Fruit fly (Drosophila melanogaster) whole organism, embryonic: ENCODE measurements around the gene CG7298.

Source experiments
- Atf-2 ChIP-seq: fragments of 200-800 bp; sonication (Bioruptor generic); optimal IDR thresholded peaks from 2 replicates; lab custom pipeline; 2016; ENCODE audit warnings: missing biosample characterization, missing genetic modification characterization
- CG10543 ChIP-seq: fragments of 200-800 bp; sonication (Bioruptor generic); optimal IDR thresholded peaks from 3 replicates; lab custom pipeline; 2017; ENCODE audit warnings: missing biosample characterization, mild to moderate bottlenecking, missing genetic modification characterization, moderate library complexity
- CG11085 ChIP-seq: fragments of 200-800 bp; sonication (Bioruptor generic); IDR thresholded peaks from 2 replicates; pipeline ENCODE4 v1.3.6; 2022; ENCODE audit warnings: missing biosample characterization, missing genetic modification characterization
- CG11247 ChIP-seq: fragments of 200-800 bp; sonication (Bioruptor generic); IDR thresholded peaks from 2 replicates; pipeline ENCODE4 v1.3.6; 2022; ENCODE audit warnings: missing biosample characterization, missing genetic modification characterization
- CG11723 ChIP-seq: fragments of 200-800 bp; sonication (Bioruptor generic); optimal IDR thresholded peaks from 2 replicates; lab custom pipeline; 2017; ENCODE audit warnings: missing biosample characterization, mild to moderate bottlenecking, missing genetic modification characterization
- CG14667 ChIP-seq: fragments of 200-800 bp; sonication (Bioruptor generic); IDR thresholded peaks from 2 replicates; pipeline ENCODE4 v1.3.6; 2022; ENCODE audit warnings: missing biosample characterization, missing genetic modification characterization
- CG14710 ChIP-seq: fragments of 200-800 bp; sonication (Bioruptor generic); optimal IDR thresholded peaks from 3 replicates; lab custom pipeline; 2019; ENCODE audit warnings: missing biosample characterization, mild to moderate bottlenecking, missing genetic modification characterization, moderate library complexity
- CG14860 ChIP-seq: fragments of 200-800 bp; sonication (Bioruptor generic); IDR thresholded peaks from 3 replicates; pipeline ENCODE4 v1.3.6; 2022; ENCODE audit warnings: missing biosample characterization, missing genetic modification characterization; ENCODE audit not compliant: partially characterized antibody
- CG15011 ChIP-seq: fragments of 200-800 bp; sonication (Bioruptor generic); optimal IDR thresholded peaks from 3 replicates; lab custom pipeline; 2018; ENCODE audit warnings: missing biosample characterization, mild to moderate bottlenecking, missing genetic modification characterization
- CG1529 ChIP-seq: fragments of 200-800 bp; sonication (Bioruptor generic); optimal IDR thresholded peaks from 3 replicates; lab custom pipeline; 2018; ENCODE audit warnings: missing biosample characterization, missing genetic modification characterization
- CG17328 ChIP-seq: fragments of 200-800 bp; sonication (Bioruptor generic); IDR thresholded peaks from 2 replicates; pipeline ENCODE4 v1.3.6; 2022; ENCODE audit warnings: missing biosample characterization, missing genetic modification characterization
- CG31365 ChIP-seq: fragments of 200-800 bp; sonication (Bioruptor generic); optimal IDR thresholded peaks from 2 replicates; lab custom pipeline; 2018; ENCODE audit warnings: missing biosample characterization, mild to moderate bottlenecking, missing genetic modification characterization
- CG32532 ChIP-seq: fragments of 200-800 bp; sonication (Bioruptor generic); IDR thresholded peaks from 2 replicates; pipeline ENCODE4 v1.3.6; 2022; ENCODE audit warnings: missing biosample characterization, missing genetic modification characterization
- CG34422 ChIP-seq: fragments of 200-800 bp; sonication (Bioruptor generic); IDR thresholded peaks from 3 replicates; pipeline ENCODE4 v1.3.6; 2022; ENCODE audit warnings: missing biosample characterization, missing genetic modification characterization
- CG4360 ChIP-seq: fragments of 200-800 bp; sonication (Bioruptor generic); IDR thresholded peaks from 2 replicates; pipeline ENCODE4 v1.3.6; 2022; ENCODE audit warnings: missing biosample characterization, missing genetic modification characterization
- CG9609 ChIP-seq: fragments of 200-800 bp; sonication (Bioruptor generic); optimal IDR thresholded peaks from 3 replicates; lab custom pipeline; 2016; ENCODE audit warnings: missing biosample characterization, missing genetic modification characterization
- CG9727 ChIP-seq: fragments of 200-800 bp; sonication (Bioruptor generic); optimal IDR thresholded peaks from 3 replicates; lab custom pipeline; 2017; ENCODE audit warnings: missing biosample characterization, mild to moderate bottlenecking, missing genetic modification characterization
- Camta ChIP-seq: fragments of 200-800 bp; sonication (Bioruptor generic); optimal IDR thresholded peaks from 2 replicates; lab custom pipeline; 2016; ENCODE audit warnings: missing biosample characterization, missing genetic modification characterization
- Dip2 ChIP-seq: fragments of 200-800 bp; sonication (Bioruptor generic); IDR thresholded peaks from 2 replicates; pipeline ENCODE4 v1.3.6; 2022; ENCODE audit warnings: missing biosample characterization, missing genetic modification characterization
- Hr39 ChIP-seq: fragments of >200 bp; optimal IDR thresholded peaks from 2 replicates; lab custom pipeline; 2017
- Kr ChIP-seq: fragments of 200-800 bp; sonication (Bioruptor generic); optimal IDR thresholded peaks from 2 replicates; lab custom pipeline; 2017; ENCODE audit warnings: missing biosample characterization, mild to moderate bottlenecking, missing genetic modification characterization
- Lpt ChIP-seq: fragments of >200 bp; optimal IDR thresholded peaks from 2 replicates; lab custom pipeline; 2018; ENCODE audit warnings: missing biosample characterization, missing genetic modification characterization
- MESR4 ChIP-seq: fragments of 200-800 bp; sonication (Bioruptor generic); optimal IDR thresholded peaks from 2 replicates; lab custom pipeline; 2018; ENCODE audit warnings: missing biosample characterization, mild to moderate bottlenecking, missing genetic modification characterization, moderate library complexity
- Mrtf ChIP-seq: fragments of 200-800 bp; sonication (Bioruptor generic); IDR thresholded peaks from 3 replicates; pipeline ENCODE4 v1.3.6; 2022; ENCODE audit warnings: missing biosample characterization, missing genetic modification characterization
- Nf-YA ChIP-seq: fragments of 200-800 bp; sonication (Bioruptor generic); IDR thresholded peaks from 2 replicates; pipeline ENCODE4 v1.3.6; 2022; ENCODE audit warnings: missing biosample characterization, missing genetic modification characterization
- Taf1 ChIP-seq: fragments of 200-800 bp; sonication (Bioruptor generic); IDR thresholded peaks from 2 replicates; pipeline ENCODE4 v1.3.6; 2022; ENCODE audit warnings: missing biosample characterization, missing genetic modification characterization
- az2 ChIP-seq: fragments of 200-800 bp; sonication (Bioruptor generic); optimal IDR thresholded peaks from 3 replicates; lab custom pipeline; 2016; ENCODE audit warnings: missing biosample characterization, missing genetic modification characterization
- bigmax ChIP-seq: fragments of 200-800 bp; sonication (Bioruptor generic); optimal IDR thresholded peaks from 2 replicates; lab custom pipeline; 2018; ENCODE audit warnings: missing biosample characterization, mild to moderate bottlenecking, missing genetic modification characterization
- cad ChIP-seq: fragments of >200 bp; optimal IDR thresholded peaks from 2 replicates; lab custom pipeline; 2017; ENCODE audit warnings: missing biosample characterization, missing genetic modification characterization
- crol ChIP-seq: fragments of 200-800 bp; sonication (Bioruptor generic); IDR thresholded peaks from 2 replicates; pipeline ENCODE4 v1.3.6; 2022; ENCODE audit warnings: missing biosample characterization, missing genetic modification characterization
- crp ChIP-seq, 2 experiments: fragments of 200-800 bp; sonication (Bioruptor generic); optimal IDR thresholded peaks; 2 replicates in 1 of 2; 3 replicates in 1 of 2; lab custom pipeline; 2017; ENCODE audit warnings: missing biosample characterization in 2 of 2, missing genetic modification characterization in 2 of 2, mild to moderate bottlenecking in 1 of 2, moderate library complexity in 1 of 2
- dpn ChIP-seq, 2 experiments: fragments of 200-800 bp; sonication (Bioruptor generic); optimal IDR thresholded peaks; 3 replicates each; lab custom pipeline; 2016; ENCODE audit warnings: missing biosample characterization in 2 of 2, missing genetic modification characterization in 2 of 2
- ems ChIP-seq: fragments of 200-800 bp; sonication (Bioruptor generic); optimal IDR thresholded peaks from 3 replicates; lab custom pipeline; 2016; ENCODE audit warnings: missing biosample characterization, missing genetic modification characterization
- eve ChIP-seq, 2 experiments: fragments of >200 bp; optimal IDR thresholded peaks; 2 replicates each; lab custom pipeline; 2017; ENCODE audit warnings: missing biosample characterization in 2 of 2, missing genetic modification characterization in 2 of 2
- fd64A ChIP-seq: fragments of 200-800 bp; sonication (Bioruptor generic); optimal IDR thresholded peaks from 3 replicates; lab custom pipeline; 2018; ENCODE audit warnings: missing biosample characterization, mild to moderate bottlenecking, missing genetic modification characterization
- ken ChIP-seq: fragments of 200-800 bp; sonication (Bioruptor generic); IDR thresholded peaks from 3 replicates; pipeline ENCODE4 v1.3.6; 2022; ENCODE audit warnings: missing biosample characterization, missing genetic modification characterization
- mirr ChIP-seq: fragments of 200-800 bp; sonication (Bioruptor generic); optimal IDR thresholded peaks from 3 replicates; lab custom pipeline; 2018; ENCODE audit warnings: missing biosample characterization, mild to moderate bottlenecking, missing genetic modification characterization
- nom ChIP-seq: fragments of 200-800 bp; sonication (Bioruptor generic); optimal IDR thresholded peaks from 2 replicates; lab custom pipeline; 2017; ENCODE audit warnings: missing biosample characterization, missing genetic modification characterization, mild to moderate bottlenecking, moderate library complexity, missing genetic modification reagents
- odd ChIP-seq: fragments of 200-800 bp; sonication (Bioruptor generic); optimal IDR thresholded peaks from 2 replicates; lab custom pipeline; 2017; ENCODE audit warnings: missing biosample characterization, mild to moderate bottlenecking, missing genetic modification characterization
- psq ChIP-seq: fragments of 200-800 bp; sonication (Bioruptor generic); optimal IDR thresholded peaks from 2 replicates; lab custom pipeline; 2017; ENCODE audit warnings: missing biosample characterization, missing genetic modification characterization
- pum ChIP-seq: fragments of 200-800 bp; sonication (Bioruptor generic); optimal IDR thresholded peaks from 2 replicates; lab custom pipeline; 2016; ENCODE audit warnings: missing biosample characterization, missing genetic modification characterization
- row ChIP-seq: fragments of 200-800 bp; sonication (Bioruptor generic); IDR thresholded peaks from 3 replicates; pipeline ENCODE4 v1.3.6; 2022; ENCODE audit warnings: missing biosample characterization, missing genetic modification characterization
- run ChIP-seq: fragments of 200-800 bp; sonication (Bioruptor generic); optimal IDR thresholded peaks from 3 replicates; lab custom pipeline; 2018; ENCODE audit warnings: missing biosample characterization, mild to moderate bottlenecking, missing genetic modification characterization
- so ChIP-seq: fragments of 200-800 bp; sonication (Bioruptor generic); IDR thresholded peaks from 3 replicates; pipeline ENCODE4 v1.3.6; 2022; ENCODE audit warnings: missing biosample characterization, missing genetic modification characterization
- sqz ChIP-seq: fragments of 200-800 bp; sonication (Bioruptor generic); optimal IDR thresholded peaks from 3 replicates; lab custom pipeline; 2018; ENCODE audit warnings: missing biosample characterization, mild to moderate bottlenecking, missing genetic modification characterization
- stc ChIP-seq: fragments of 200-800 bp; sonication (Bioruptor generic); IDR thresholded peaks from 2 replicates; pipeline ENCODE4 v1.3.6; 2022; ENCODE audit warnings: missing biosample characterization, missing genetic modification characterization
- trem ChIP-seq: fragments of 200-800 bp; optimal IDR thresholded peaks from 3 replicates; lab custom pipeline; 2019; ENCODE audit warnings: missing biosample characterization, mild to moderate bottlenecking, missing genetic modification characterization, moderate library complexity
- unpg ChIP-seq: fragments of 200-800 bp; sonication (Bioruptor generic); optimal IDR thresholded peaks from 3 replicates; lab custom pipeline; 2018; ENCODE audit warnings: missing biosample characterization, mild to moderate bottlenecking, missing genetic modification characterization, moderate library complexity
- z ChIP-seq: fragments of 200-800 bp; sonication (Bioruptor generic); IDR thresholded peaks from 3 replicates; pipeline ENCODE4 v1.3.6; 2022; ENCODE audit warnings: missing biosample characterization, missing genetic modification characterization
- zf30C ChIP-seq: fragments of 200-800 bp; sonication (Bioruptor generic); optimal IDR thresholded peaks from 3 replicates; lab custom pipeline; 2018; ENCODE audit warnings: missing biosample characterization, mild to moderate bottlenecking, missing genetic modification characterization

CG7298 gene

DNA sequence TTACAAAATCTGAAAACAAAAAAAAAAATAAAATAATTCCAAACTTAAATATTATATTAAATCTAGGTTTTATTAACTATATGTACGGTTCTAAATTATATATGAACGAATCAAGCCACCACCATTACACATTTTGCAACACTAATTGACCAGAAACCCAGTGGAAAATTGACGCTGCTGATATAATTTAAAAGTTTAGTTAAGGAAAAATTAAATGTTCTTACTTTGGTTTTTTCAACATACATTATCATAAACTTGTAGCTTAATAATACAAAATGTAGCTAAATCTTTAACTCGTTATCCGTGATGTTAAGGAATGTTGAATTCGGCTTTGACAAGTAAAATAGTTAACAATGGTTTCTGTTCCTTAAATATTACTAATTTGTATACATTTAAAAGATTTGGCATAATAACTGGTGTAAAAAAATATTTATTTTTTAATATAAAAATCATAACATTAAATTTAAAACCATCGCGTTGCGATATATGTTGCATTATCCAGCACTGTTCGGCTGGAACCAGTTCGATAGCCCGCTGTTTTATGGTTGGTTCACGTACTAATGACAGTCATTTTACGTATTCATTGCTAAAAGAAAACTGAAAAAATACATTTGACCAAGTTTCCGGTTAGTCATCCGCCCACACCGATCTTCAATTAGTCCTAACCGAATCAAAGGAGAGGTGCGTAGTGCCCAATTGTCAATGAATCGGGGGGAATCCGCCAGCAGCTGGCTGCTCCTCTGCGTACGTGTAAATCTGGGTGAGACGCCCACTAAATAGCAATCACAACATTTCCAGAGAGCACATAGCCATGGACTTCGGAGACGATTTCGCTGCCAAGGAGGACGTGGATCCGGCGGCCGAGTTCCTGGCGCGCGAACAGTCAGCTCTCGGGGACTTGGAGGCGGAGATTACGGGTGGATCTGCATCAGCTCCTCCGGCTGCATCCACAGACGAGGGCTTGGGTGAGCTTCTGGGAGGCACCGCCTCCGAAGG is 38.8 kb upstream of the CG7298 start (continued):
- TF ChIP-seq CG11247 (GFP tag; lab: Robert Waterston, UW), result peak; percentile 60
- TF ChIP-seq CG11085 (GFP tag; lab: Robert Waterston, UW), result peak; percentile 20
- TF ChIP-seq stc (GFP tag; lab: Robert Waterston, UW), result peak; percentile 59
- TF ChIP-seq nom (GFP tag; lab: Kevin White, UChicago), result no peak
- peak; percentile 27 for TF ChIP-seq az2
- no peak for TF ChIP-seq CG9609
- no peak for TF ChIP-seq odd (GFP tag; lab: Kevin White, UChicago)
- peak; percentile 13 for TF ChIP-seq psq (GFP tag; lab: Kevin White, UChicago)
- TF ChIP-seq CG4360, result no peak
- peak; percentile 59; the same call in 2 of the 3 replicates for TF ChIP-seq ken (GFP tag; lab: Robert Waterston, UW)
- TF ChIP-seq CG10543 (GFP tag; lab: Kevin White, UChicago), result peak; percentile 67
- no peak for TF ChIP-seq Mrtf (GFP tag; lab: Robert Waterston, UW)
- peak; percentile 28 for TF ChIP-seq sqz (GFP tag; lab: Kevin White, UChicago)
- no peak for TF ChIP-seq CG15011
- no peak for TF ChIP-seq Dip2 (GFP tag; lab: Robert Waterston, UW)
- TF ChIP-seq cad, result peak; percentile 28
- TF ChIP-seq z (GFP tag; lab: Robert Waterston, UW), result no peak
- TF ChIP-seq CG9727 (GFP tag; lab: Kevin White, UChicago), result peak; percentile 65
- TF ChIP-seq CG14860 (GFP tag; lab: Robert Waterston, UW), result peak; percentile 58; the same call in 2 of the 3 replicates
- TF ChIP-seq CG14667 (GFP tag; lab: Robert Waterston, UW), result peak; percentile 62
- peak; percentile 87 for TF ChIP-seq row (GFP tag; lab: Robert Waterston, UW)
- TF ChIP-seq ems (GFP tag; lab: Kevin White, UChicago), result peak; percentile 4
- TF ChIP-seq Lpt (GFP tag; lab: Kevin White, UChicago), result no peak
- TF ChIP-seq CG11723 (GFP tag; lab: Kevin White, UChicago), result peak; percentile 6
- no peak for TF ChIP-seq eve (GFP tag; optimal IDR thresholded peaks at IDR 0.05; lab: Kevin White, UChicago)
- TF ChIP-seq Hr39 (lab: Kevin White, UChicago), result no peak
- peak in 1 of 2 experiments; percentile 28 for TF ChIP-seq crp (GFP tag; optimal IDR thresholded peaks at IDR 0.05; lab: Kevin White, UChicago)
- TF ChIP-seq CG32532 (GFP tag; lab: Robert Waterston, UW), result peak; percentile 46
- TF ChIP-seq zf30C (GFP tag; lab: Kevin White, UChicago), result no peak
- TF ChIP-seq run (tag; lab: Kevin White, UChicago), result no peak
- TF ChIP-seq Camta (GFP tag; lab: Kevin White, UChicago), result no peak
- TF ChIP-seq MESR4, result peak; percentile 94
- no peak for TF ChIP-seq pum
- peak in 1 of 2 experiments; percentile 53 for TF ChIP-seq dpn (GFP tag; optimal IDR thresholded peaks at IDR 0.05; lab: Kevin White, UChicago)
- no peak for TF ChIP-seq Kr
- peak; percentile 48 for TF ChIP-seq CG14710 (tag; lab: Kevin White, UChicago)
- peak; percentile 10 for TF ChIP-seq trem (tag; lab: Kevin White, UChicago)
- no peak for TF ChIP-seq bigmax (GFP tag; lab: Kevin White, UChicago)
- TF ChIP-seq CG17328 (GFP tag; lab: Robert Waterston, UW), result peak; percentile 22; the same call in 1 of the 2 replicates
- no peak for TF ChIP-seq fd64A (GFP tag; lab: Kevin White, UChicago)
- TF ChIP-seq mirr (GFP tag; lab: Kevin White, UChicago), result no peak
- peak; percentile 3 for TF ChIP-seq CG1529 (GFP tag; lab: Kevin White, UChicago)
- peak; percentile 80 for TF ChIP-seq CG34422 (GFP tag; lab: Robert Waterston, UW)
- TF ChIP-seq Taf1 (GFP tag; lab: Robert Waterston, UW), result no peak
- TF ChIP-seq Atf-2, result no peak
- no peak for TF ChIP-seq CG31365 (tag; lab: Kevin White, UChicago)
- TF ChIP-seq unpg (GFP tag; lab: Kevin White, UChicago), result peak; percentile 33
- no peak for TF ChIP-seq crol (GFP tag; lab: Robert Waterston, UW)
- TF ChIP-seq Nf-YA (GFP tag; lab: Robert Waterston, UW), result 0 out of 2 replicates have a peak, but pooled peaks have one; percentile 5
- TF ChIP-seq so (GFP tag; lab: Robert Waterston, UW), result 0 out of 3 replicates have a peak, but pooled peaks have one; percentile 45
